Worm (Caenorhabditis elegans): ENCODE data around the gene C38C3.4.

The C38C3.4 gene

DNA sequence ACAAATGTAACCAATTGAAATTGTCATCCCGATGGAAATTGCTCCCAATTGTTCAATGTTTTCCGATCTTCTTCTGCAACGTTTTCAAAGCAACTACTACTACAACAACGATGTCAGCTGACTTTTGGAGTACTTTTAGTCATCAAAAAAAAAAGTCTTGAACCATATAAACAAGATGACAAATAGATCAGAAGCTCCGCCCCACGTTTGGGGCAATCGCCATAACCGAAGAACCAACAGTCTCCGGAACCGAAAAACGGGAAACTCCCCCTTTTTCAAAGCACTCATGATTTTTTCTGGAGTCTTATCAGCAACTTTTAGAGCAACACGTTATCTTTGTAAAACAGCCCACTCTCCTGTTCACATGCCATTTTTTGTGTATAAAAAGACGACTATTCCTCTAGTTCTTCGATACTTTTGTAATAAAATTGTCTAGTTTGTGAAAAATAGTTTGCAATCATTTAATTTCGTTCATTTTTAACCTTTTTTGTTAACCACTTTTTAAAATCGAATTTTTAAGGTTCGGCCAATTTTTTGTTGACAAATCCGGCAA lies 22.4 kb upstream of the C38C3.4 start:
- peak; percentile 14 for TF ChIP-seq gmeb-1 (tag; optimal IDR thresholded peaks at IDR 0.05)
- no peak for TF ChIP-seq unc-39 (tag; optimal IDR thresholded peaks at IDR 0.05)
- no peak for TF ChIP-seq nhr-77 (tag; optimal IDR thresholded peaks at IDR 0.05)
- no peak for TF ChIP-seq peb-1 (tag; optimal IDR thresholded peaks at IDR 0.05)
- peak; percentile 56 for TF ChIP-seq sma-9 (GFP tag; optimal IDR thresholded peaks at IDR 0.05)
- no peak for TF ChIP-seq sma-9 (tag; optimal IDR thresholded peaks at IDR 0.05)
- TF ChIP-seq nhr-12 (tag; optimal IDR thresholded peaks at IDR 0.05), result no peak
- no peak for TF ChIP-seq unc-55 (GFP tag; optimal IDR thresholded peaks at IDR 0.05)
- TF ChIP-seq nhr-25 (tag; optimal IDR thresholded peaks at IDR 0.05), result no peak
- no peak for TF ChIP-seq F13H6.1 (tag; optimal IDR thresholded peaks at IDR 0.05)
- TF ChIP-seq blmp-1 (tag; optimal IDR thresholded peaks at IDR 0.05; ENCODE audit: insufficient read depth), result no peak
- TF ChIP-seq skn-1 (tag; optimal IDR thresholded peaks at IDR 0.05), result no peak
- peak; percentile 2 for TF ChIP-seq crh-2 (tag; optimal IDR thresholded peaks at IDR 0.05)
- no peak for TF ChIP-seq nhr-21 (tag; optimal IDR thresholded peaks at IDR 0.05)
- no peak for TF ChIP-seq snpc-4 (tag; optimal IDR thresholded peaks at IDR 0.05)
- peak; percentile 33 for TF ChIP-seq fos-1 (tag; optimal IDR thresholded peaks at IDR 0.05)

DNA sequence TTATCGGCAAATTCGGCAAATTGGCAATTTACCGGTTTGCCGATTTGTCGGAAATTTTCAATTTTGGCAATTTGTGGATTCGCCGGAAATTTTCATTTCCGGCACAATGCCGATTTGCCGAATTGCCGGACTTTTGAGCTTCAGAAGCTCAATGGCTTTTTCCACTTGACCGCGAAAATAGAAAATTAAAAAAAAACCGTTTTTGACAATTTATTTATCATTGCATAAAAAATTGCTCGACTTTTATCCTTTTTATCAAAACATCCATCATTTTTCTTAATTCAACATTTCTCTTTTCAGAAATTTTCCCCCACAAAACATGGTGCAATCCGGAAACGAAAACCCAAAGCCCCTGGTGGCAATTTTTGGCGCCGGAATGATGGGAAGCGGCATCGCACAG lies 21.8 kb upstream of the C38C3.4 start, which contains the start of gene hacd-1:
TSS of gene hacd-1 (plus strand) at position 301 of the 400 bp plus-strand sequence.
- no peak for TF ChIP-seq lin-13 (GFP tag; optimal IDR thresholded peaks at IDR 0.05)
- TF ChIP-seq lsy-2 (tag; optimal IDR thresholded peaks at IDR 0.05), result no peak
- TF ChIP-seq blmp-1 (tag; optimal IDR thresholded peaks at IDR 0.05; ENCODE audit: insufficient read depth), result no peak
- no peak for TF ChIP-seq F13H6.1 (tag; optimal IDR thresholded peaks at IDR 0.05)
- TF ChIP-seq lin-39 (tag; optimal IDR thresholded peaks at IDR 0.05), result no peak
- TF ChIP-seq unc-62 (GFP tag; optimal IDR thresholded peaks at IDR 0.05), result no peak
- TF ChIP-seq gmeb-1 (tag; optimal IDR thresholded peaks at IDR 0.05), result no peak
- no peak for TF ChIP-seq Y55F3AM.14 (GFP tag; optimal IDR thresholded peaks at IDR 0.05)
- TF ChIP-seq ama-1 (optimal IDR thresholded peaks at IDR 0.05), result no peak
- TF ChIP-seq dmd-4 (tag; optimal IDR thresholded peaks at IDR 0.05), result no peak
- no peak for TF ChIP-seq nhr-21 (tag; optimal IDR thresholded peaks at IDR 0.05)
- TF ChIP-seq nhr-6 (tag; optimal IDR thresholded peaks at IDR 0.05), result no peak
- TF ChIP-seq nhr-25 (tag; optimal IDR thresholded peaks at IDR 0.05), result no peak
- no peak for TF ChIP-seq fos-1 (tag; optimal IDR thresholded peaks at IDR 0.05)
- TF ChIP-seq nhr-23 (tag; optimal IDR thresholded peaks at IDR 0.05), result no peak
- no peak for TF ChIP-seq sma-9 (GFP tag; optimal IDR thresholded peaks at IDR 0.05)
- no peak for TF ChIP-seq sma-9 (tag; optimal IDR thresholded peaks at IDR 0.05)
- no peak for TF ChIP-seq lin-11 (tag; optimal IDR thresholded peaks at IDR 0.05)
- no peak for TF ChIP-seq ceh-16 (tag; optimal IDR thresholded peaks at IDR 0.05)

DNA sequence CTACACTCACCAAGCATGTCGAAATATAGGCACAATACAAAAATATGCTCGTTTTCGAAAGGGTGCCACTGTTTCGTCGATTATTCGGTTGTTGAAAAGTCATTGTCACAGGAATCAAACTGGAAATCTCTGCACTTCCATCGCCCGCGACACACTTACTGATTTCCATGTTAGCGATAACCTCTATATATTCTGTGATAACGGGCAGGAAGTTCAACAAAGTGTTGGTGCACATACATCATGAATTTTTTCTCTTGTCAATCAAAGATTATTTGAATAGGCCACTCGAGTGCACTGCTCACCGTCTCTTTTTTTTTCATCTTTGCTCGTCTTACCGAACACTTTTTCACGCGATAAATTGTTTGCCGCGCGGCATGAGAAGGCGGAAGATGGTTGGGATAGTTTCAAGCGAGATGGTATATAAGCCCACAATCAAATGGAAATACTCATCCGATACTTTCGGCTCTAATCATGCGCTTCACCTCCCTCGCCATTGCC lies 17.2 kb upstream of the C38C3.4 start, which contains the start of the genes fpn-1.2 and pqn-54:
TSS of gene fpn-1.2 (minus strand) at position 157 of the 498 bp plus-strand sequence.
TSS of gene pqn-54 (plus strand) at position 448 of the 498 bp plus-strand sequence.
- TF ChIP-seq nhr-10 (tag; optimal IDR thresholded peaks at IDR 0.05), result no peak
- peak; percentile 37 for TF ChIP-seq fos-1 (tag; optimal IDR thresholded peaks at IDR 0.05)
- no peak for TF ChIP-seq lin-13 (GFP tag; optimal IDR thresholded peaks at IDR 0.05)
- TF ChIP-seq ceh-16 (tag; optimal IDR thresholded peaks at IDR 0.05), result no peak
- no peak for TF ChIP-seq sem-4 (tag; optimal IDR thresholded peaks at IDR 0.05)
- no peak for TF ChIP-seq nhr-237 (tag; optimal IDR thresholded peaks at IDR 0.05)
- TF ChIP-seq nhr-12 (tag; optimal IDR thresholded peaks at IDR 0.05), result no peak
- TF ChIP-seq F13H6.1 (tag; optimal IDR thresholded peaks at IDR 0.05), result no peak
- peak; percentile 11 for TF ChIP-seq sma-9 (GFP tag; optimal IDR thresholded peaks at IDR 0.05)
- TF ChIP-seq sma-9 (tag; optimal IDR thresholded peaks at IDR 0.05), result no peak
- TF ChIP-seq ceh-82 (tag; optimal IDR thresholded peaks at IDR 0.05), result no peak
- TF ChIP-seq ztf-1 (GFP tag; conservative IDR thresholded peaks at IDR 0.05), result no peak

DNA sequence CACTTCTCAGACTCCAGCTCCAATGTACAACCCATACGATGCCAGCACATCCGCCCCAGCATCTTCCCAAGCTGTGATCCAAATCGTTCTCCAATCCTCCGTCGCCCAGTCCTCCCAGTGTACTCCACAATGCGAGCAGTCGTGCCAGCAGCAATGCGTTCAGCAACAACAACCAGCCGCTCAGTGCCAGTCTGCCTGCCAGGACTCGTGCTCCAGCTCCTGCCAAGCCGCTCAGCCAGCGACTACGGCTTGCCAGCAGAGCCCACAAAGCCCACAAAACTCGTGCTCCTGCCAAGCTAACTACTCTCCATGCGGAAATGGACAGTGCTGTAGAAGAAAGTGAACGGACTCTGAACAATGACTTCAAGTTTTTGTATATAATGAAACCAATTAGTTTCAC lies 15.9 kb upstream of the C38C3.4 start:
- TF ChIP-seq crh-2 (tag; optimal IDR thresholded peaks at IDR 0.05) (no peak), F13H6.1 (tag; optimal IDR thresholded peaks at IDR 0.05) (no peak), elt-1 (tag; optimal IDR thresholded peaks at IDR 0.05) (no peak), nhr-11 (tag; optimal IDR thresholded peaks at IDR 0.05) (no peak), nhr-21 (tag; optimal IDR thresholded peaks at IDR 0.05) (no peak), mbf-1 (tag; optimal IDR thresholded peaks at IDR 0.05) (no peak), sma-9 (GFP tag; optimal IDR thresholded peaks at IDR 0.05) (no peak), sma-9 (tag; optimal IDR thresholded peaks at IDR 0.05) (no peak), nhr-237 (tag; optimal IDR thresholded peaks at IDR 0.05) (no peak), nhr-129 (tag; optimal IDR thresholded peaks at IDR 0.05) (no peak), egl-27 (tag; optimal IDR thresholded peaks at IDR 0.05) (no peak), mab-5 (tag; optimal IDR thresholded peaks at IDR 0.05) (no peak), C34F6.9 (tag; optimal IDR thresholded peaks at IDR 0.05) (no peak), R02D3.7 (tag; optimal IDR thresholded peaks at IDR 0.05) (no peak), fos-1 (tag; optimal IDR thresholded peaks at IDR 0.05) (no peak), ztf-1 (GFP tag; conservative IDR thresholded peaks at IDR 0.05) (no peak), peb-1 (tag; optimal IDR thresholded peaks at IDR 0.05) (no peak), ztf-4 (tag; optimal IDR thresholded peaks at IDR 0.05) (no peak), alr-1 (tag; optimal IDR thresholded peaks at IDR 0.05) (no peak)
